Worm (Caenorhabditis elegans): ENCODE results near the gene F57G4.1.

- TF ChIP-seq dao-5 (tag; optimal IDR thresholded peaks at IDR 0.05) (no peak), him-1 (tag; optimal IDR thresholded peaks at IDR 0.05) (no peak)
These were observed 21.8 kb upstream of the F57G4.1 start, which contains the start of gene ztf-25 for ce11 chrV:17601520-17601919.

Measured in whole organism, L4/young adult.